Worm (Caenorhabditis elegans): ENCODE data around the gene Y54G2A.13.

DNA sequence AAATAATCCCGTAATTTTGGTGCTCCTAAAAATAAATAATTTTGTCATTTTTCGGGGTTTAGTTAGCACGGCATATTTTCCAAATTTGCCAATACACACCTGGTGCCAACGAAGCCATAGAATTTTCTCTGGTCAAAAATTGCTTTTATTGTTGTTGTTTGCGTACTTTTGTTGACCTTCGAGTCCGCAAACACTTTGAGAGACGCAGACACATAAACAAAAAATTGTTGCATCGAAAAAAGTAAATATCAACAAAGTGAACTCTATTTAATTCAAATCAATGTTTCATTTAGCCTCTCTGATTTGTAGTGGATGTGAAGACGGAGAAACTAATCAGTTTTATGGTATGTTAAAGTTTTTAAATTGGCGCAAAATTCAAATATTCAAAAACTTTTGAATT, 26.7 kb upstream of the Y54G2A.13 start, which contains the start of gene Y54G2A.40:
- TF ChIP-seq elt-1 (tag; optimal IDR thresholded peaks at IDR 0.05; ENCODE audit: borderline replicate concordance, insufficient read depth) (no peak), nhr-76 (tag; optimal IDR thresholded peaks at IDR 0.05) (no peak), unc-120 (tag; optimal IDR thresholded peaks at IDR 0.05; ENCODE audit: poor library complexity, severe bottlenecking) (no peak), lin-32 (GFP tag; optimal IDR thresholded peaks at IDR 0.05) (no peak), lsy-2 (tag; optimal IDR thresholded peaks at IDR 0.05) (no peak), pha-4 (tag; optimal IDR thresholded peaks at IDR 0.05) (peak; percentile 33)

Data from whole organism, mixed stage, embryonic.